Fruit fly (Drosophila melanogaster) whole organism, wandering third instar larva: Measurements from ENCODE around the gene Efhc1.1.

Experiments
- Mio ChIP-seq: sonication (Bioruptor generic); optimal IDR thresholded peaks from 2 replicates; lab custom pipeline; 2016; ENCODE audit warnings: missing biosample characterization, missing genetic modification characterization
- dl ChIP-seq, 2 experiments: fragments of 175-275, 200-275 bp in 1 of 2; fragments of 200-275 bp in 1 of 2; sonication (Bioruptor generic); optimal IDR thresholded peaks; lab custom pipeline; 2018; ENCODE audit warnings: mild to moderate bottlenecking in 2 of 2, missing biosample characterization in 2 of 2, missing genetic modification characterization in 2 of 2, moderate library complexity in 2 of 2; ENCODE audit not compliant: partially characterized antibody in 2 of 2, insufficient read depth in 1 of 2
- h ChIP-seq: fragments of 200-800 bp; sonication (Bioruptor generic); optimal IDR thresholded peaks from 3 replicates; lab custom pipeline; 2016; ENCODE audit warnings: missing biosample characterization, mild to moderate bottlenecking, missing genetic modification characterization
- lola ChIP-seq: fragments of >200 bp; optimal IDR thresholded peaks from 2 replicates; lab custom pipeline; 2017; ENCODE audit warnings: missing biosample characterization, missing genetic modification characterization
- rgr ChIP-seq: fragments of 200-800 bp; sonication (Bioruptor generic); optimal IDR thresholded peaks from 3 replicates; lab custom pipeline; 2016; ENCODE audit warnings: missing biosample characterization, mild to moderate bottlenecking, missing genetic modification characterization

- TF ChIP-seq dl (GFP tag; optimal IDR thresholded peaks at IDR 0.05; lab: Kevin White, UChicago; ENCODE audit: insufficient read depth in 1 of 2, partially characterized antibody in 2 of 2) (no peak), lola (GFP tag; lab: Kevin White, UChicago) (no peak), h (GFP tag; lab: Kevin White, UChicago) (no peak), rgr (GFP tag; lab: Kevin White, UChicago) (no peak), Mio (GFP tag; lab: Kevin White, UChicago) (no peak)
These were observed 27.5 kb downstream of the Efhc1.1 start, which contains the start of gene CG8260 for dm6 chrX:15756018-15756417.
